Worm (Caenorhabditis elegans): ENCODE measurements around the gene F17E9.4.

F17E9.4 gene

DNA sequence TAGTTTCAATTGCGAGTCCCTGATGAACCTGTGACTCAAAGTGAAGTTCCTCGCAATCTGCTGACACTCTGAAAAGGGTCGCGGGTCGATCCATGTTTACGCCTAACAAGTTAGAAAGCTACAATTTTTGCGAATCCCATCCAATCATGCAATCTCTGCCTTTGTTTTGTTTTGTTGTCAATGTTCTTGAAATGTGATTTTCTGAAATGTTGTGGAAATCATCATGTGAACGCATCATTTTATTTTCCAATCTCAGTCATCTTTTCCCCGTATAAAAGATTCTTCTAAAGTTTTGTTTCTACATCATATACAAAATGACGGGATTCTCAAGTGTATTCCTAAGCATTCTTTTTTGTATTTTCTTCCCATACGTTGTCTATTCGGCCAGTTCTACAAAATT lies at the start of gene F17E9.4:
F17E9.4 (plus strand) TSS at position 301 of the 400 bp plus-strand sequence.
- TF ChIP-seq W03F9.2 (tag; optimal IDR thresholded peaks at IDR 0.05) (no peak), dao-5 (tag; optimal IDR thresholded peaks at IDR 0.05) (no peak), him-1 (tag; optimal IDR thresholded peaks at IDR 0.05) (no peak)

ce11 chrIV:8299636-8300035 lies 48.5 kb upstream of the F17E9.4 start, which contains the start of gene F35H10.6:
F35H10.6 (plus strand) TSS chrIV:8299936.
- TF ChIP-seq him-1 (tag; optimal IDR thresholded peaks at IDR 0.05) (no peak), W03F9.2 (tag; optimal IDR thresholded peaks at IDR 0.05) (no peak)

- no peak for TF ChIP-seq dao-5 (tag; optimal IDR thresholded peaks at IDR 0.05)
- no peak for TF ChIP-seq W03F9.2 (tag; optimal IDR thresholded peaks at IDR 0.05)
Observed at ce11 chrIV:8300468-8300867, 47.7 kb upstream of the F17E9.4 start, which contains the start of gene F35H10.5. F35H10.5 (plus strand) TSS chrIV:8300768.

DNA sequence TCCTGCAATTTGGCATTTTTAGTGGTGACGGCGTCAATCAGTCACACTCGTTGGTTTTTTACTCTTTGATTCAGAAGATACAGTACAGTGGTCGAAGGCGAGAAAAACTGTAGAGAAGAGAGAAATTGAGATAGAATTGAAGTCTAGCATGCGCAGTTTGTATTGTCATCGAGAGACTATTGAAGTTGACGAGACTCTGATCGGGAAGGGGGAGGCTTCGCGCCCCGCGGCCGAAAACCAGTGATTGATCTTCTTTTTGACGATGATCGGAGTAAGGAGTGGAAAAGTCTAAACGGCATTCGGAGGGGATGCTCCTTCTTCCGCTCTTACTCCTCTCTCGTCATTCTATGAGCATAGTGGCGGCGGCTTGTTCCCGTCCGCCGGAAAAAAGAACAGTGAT lies 46.2 kb upstream of the F17E9.4 start:
- no peak for TF ChIP-seq W03F9.2 (tag; optimal IDR thresholded peaks at IDR 0.05)

ce11 chrIV:8302648-8303161 lies 45.5 kb upstream of the F17E9.4 start:
- TF ChIP-seq W03F9.2 (tag; optimal IDR thresholded peaks at IDR 0.05) (no peak), him-1 (tag; optimal IDR thresholded peaks at IDR 0.05) (no peak), dao-5 (tag; optimal IDR thresholded peaks at IDR 0.05) (no peak)

DNA sequence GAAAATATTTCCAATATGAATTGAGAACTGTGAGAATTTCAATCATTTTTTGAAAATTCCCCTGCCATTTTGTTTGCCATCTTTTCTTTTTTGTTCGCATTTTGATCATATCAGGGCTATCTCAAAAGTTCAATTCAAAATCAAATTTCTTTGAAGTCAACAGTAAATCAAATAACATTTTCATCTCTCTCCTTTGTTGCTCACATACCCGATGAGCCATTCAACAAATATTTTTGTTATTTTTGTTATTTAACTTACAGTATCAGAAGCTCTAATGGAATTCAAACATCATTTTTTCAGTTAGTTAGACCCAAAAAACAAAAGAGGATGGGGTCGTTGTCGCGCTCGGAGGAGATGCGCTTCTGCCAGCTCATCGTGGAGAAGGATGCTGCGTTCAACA lies 44.5 kb upstream of the F17E9.4 start, which contains the start of gene vha-5:
vha-5 (plus strand) TSS at position 301 of the 400 bp plus-strand sequence.
- TF ChIP-seq him-1 (tag; optimal IDR thresholded peaks at IDR 0.05) (no peak), dao-5 (tag; optimal IDR thresholded peaks at IDR 0.05) (no peak), W03F9.2 (tag; optimal IDR thresholded peaks at IDR 0.05) (no peak)

- TF ChIP-seq dao-5 (tag; optimal IDR thresholded peaks at IDR 0.05) (no peak), him-1 (tag; optimal IDR thresholded peaks at IDR 0.05) (no peak), W03F9.2 (tag; optimal IDR thresholded peaks at IDR 0.05) (no peak)
Observed at ce11 chrIV:8307408-8307807, 40.8 kb upstream of the F17E9.4 start.

DNA sequence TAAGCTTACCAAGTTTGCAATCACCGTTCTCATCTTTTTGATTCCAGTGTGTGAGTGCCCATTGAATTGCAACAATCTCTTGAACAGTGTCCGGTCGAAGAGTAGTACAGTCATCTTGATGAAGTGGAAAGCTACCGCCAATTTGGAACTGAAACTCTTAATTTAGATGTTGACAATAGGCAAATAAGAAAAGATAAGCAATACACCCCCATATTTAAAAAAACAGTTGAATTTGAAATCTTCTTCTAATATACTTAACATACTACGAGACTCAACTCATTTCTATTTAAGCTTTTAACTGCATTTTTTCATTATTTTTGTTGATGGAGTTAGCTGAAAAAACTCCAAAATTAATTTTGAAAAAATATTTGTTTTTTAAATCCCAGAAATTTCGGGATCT lies 36.1 kb upstream of the F17E9.4 start:
- TF ChIP-seq dao-5 (tag; optimal IDR thresholded peaks at IDR 0.05) = no peak
- no peak for TF ChIP-seq W03F9.2 (tag; optimal IDR thresholded peaks at IDR 0.05)
- no peak for TF ChIP-seq him-1 (tag; optimal IDR thresholded peaks at IDR 0.05)

ce11 chrIV:8312846-8313245 lies 35.3 kb upstream of the F17E9.4 start, which contains the start of gene F35H10.10:
F35H10.10 (minus strand) TSS chrIV:8312946.
- no peak for TF ChIP-seq dao-5 (tag; optimal IDR thresholded peaks at IDR 0.05)
- TF ChIP-seq him-1 (tag; optimal IDR thresholded peaks at IDR 0.05) = no peak
- TF ChIP-seq W03F9.2 (tag; optimal IDR thresholded peaks at IDR 0.05) = no peak

ce11 chrIV:8317800-8318199 lies 30.4 kb upstream of the F17E9.4 start:
- TF ChIP-seq dao-5 (tag; optimal IDR thresholded peaks at IDR 0.05) (no peak), him-1 (tag; optimal IDR thresholded peaks at IDR 0.05) (no peak), W03F9.2 (tag; optimal IDR thresholded peaks at IDR 0.05) (no peak)

DNA sequence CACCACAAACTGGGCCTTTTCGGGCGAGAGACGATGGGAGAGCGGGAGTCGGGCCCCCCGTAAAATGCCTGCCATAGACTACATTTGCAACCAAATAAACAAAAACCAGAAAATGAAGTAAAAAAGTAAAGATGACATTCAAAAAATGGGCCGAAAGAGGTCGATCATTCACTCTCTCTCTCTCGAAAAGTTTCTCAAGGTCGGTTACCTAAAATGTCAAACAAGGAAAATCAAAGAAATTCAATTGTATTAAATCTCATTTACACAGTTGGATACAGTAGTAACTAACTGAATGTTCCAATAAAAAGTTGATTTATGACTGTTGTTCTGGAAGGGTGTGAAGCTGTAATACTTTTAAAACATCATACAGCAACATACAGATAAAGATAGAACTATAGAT lies 29.4 kb upstream of the F17E9.4 start:
- TF ChIP-seq dao-5 (tag; optimal IDR thresholded peaks at IDR 0.05) (no peak), W03F9.2 (tag; optimal IDR thresholded peaks at IDR 0.05) (no peak), him-1 (tag; optimal IDR thresholded peaks at IDR 0.05) (no peak)

ce11 chrIV:8325667-8326066 lies 22.5 kb upstream of the F17E9.4 start, which contains the start of gene F35H10.3:
F35H10.3 (plus strand) TSS chrIV:8325967.
- TF ChIP-seq him-1 (tag; optimal IDR thresholded peaks at IDR 0.05) (no peak), dao-5 (tag; optimal IDR thresholded peaks at IDR 0.05) (no peak), W03F9.2 (tag; optimal IDR thresholded peaks at IDR 0.05) (no peak)

- TF ChIP-seq him-1 (tag; optimal IDR thresholded peaks at IDR 0.05) = no peak
- TF ChIP-seq W03F9.2 (tag; optimal IDR thresholded peaks at IDR 0.05) = no peak
- TF ChIP-seq dao-5 (tag; optimal IDR thresholded peaks at IDR 0.05) = no peak
Observed at ce11 chrIV:8328913-8329312, 19.3 kb upstream of the F17E9.4 start, which contains the start of gene F35H10.2. F35H10.2 (plus strand) TSS chrIV:8329213.

- no peak for TF ChIP-seq him-1 (tag; optimal IDR thresholded peaks at IDR 0.05)
- no peak for TF ChIP-seq W03F9.2 (tag; optimal IDR thresholded peaks at IDR 0.05)
- TF ChIP-seq dao-5 (tag; optimal IDR thresholded peaks at IDR 0.05) = no peak
Observed at ce11 chrIV:8332526-8332925, 15.6 kb upstream of the F17E9.4 start, which contains the start of gene lys-10. lys-10 (plus strand) TSS chrIV:8332826.

DNA sequence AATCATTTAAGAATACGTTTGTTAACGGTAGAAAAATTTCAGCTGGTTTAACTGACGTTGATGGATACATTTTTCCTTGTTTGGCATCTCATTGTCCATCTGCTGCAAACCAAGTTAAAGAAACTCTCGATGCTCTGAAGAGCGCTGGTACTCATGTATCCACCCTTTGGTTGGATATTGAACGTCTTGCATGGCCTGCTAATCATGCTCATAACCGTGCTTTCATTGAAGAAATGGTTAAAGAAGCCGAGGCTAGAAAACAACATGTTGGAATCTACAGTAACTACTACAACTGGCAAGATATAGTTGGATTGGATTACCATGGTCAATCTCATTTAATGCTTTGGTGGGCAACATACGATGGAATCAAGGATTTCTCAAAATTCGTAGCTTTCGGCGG lies 15.1 kb upstream of the F17E9.4 start:
- no peak for TF ChIP-seq dao-5 (tag; optimal IDR thresholded peaks at IDR 0.05)
- TF ChIP-seq W03F9.2 (tag; optimal IDR thresholded peaks at IDR 0.05) = no peak
- TF ChIP-seq him-1 (tag; optimal IDR thresholded peaks at IDR 0.05) = no peak
